Fruit fly (Drosophila melanogaster) whole organism, pupa: Measurements from ENCODE around the gene CG5167.
A peak's percentile ranks its signal among the peaks of the same experiment; 100 is the strongest.

Experiments used
- CG10348 ChIP-seq: fragments of 200-800 bp; sonication (Bioruptor generic); IDR thresholded peaks from 2 replicates; pipeline ENCODE4 v1.3.6; 2022; ENCODE audit warnings: missing biosample characterization, missing genetic modification characterization
- CG12605 ChIP-seq: fragments of 200-800 bp; sonication (Bioruptor generic); IDR thresholded peaks from 2 replicates; pipeline ENCODE4 v1.3.6; 2022; ENCODE audit warnings: missing biosample characterization, missing genetic modification characterization
- CG13204 ChIP-seq: fragments of 200-800 bp; sonication (Bioruptor generic); optimal IDR thresholded peaks from 2 replicates; lab custom pipeline; 2018; ENCODE audit warnings: missing biosample characterization, mild to moderate bottlenecking, missing genetic modification characterization, moderate library complexity
- CG14655 ChIP-seq: fragments of 200-800 bp; sonication (Bioruptor generic); optimal IDR thresholded peaks from 3 replicates; lab custom pipeline; 2017; ENCODE audit warnings: mild to moderate bottlenecking, missing biosample characterization, missing genetic modification reagents, missing genetic modification characterization
- CG15710 ChIP-seq: fragments of 200-800 bp; sonication (Bioruptor generic); optimal IDR thresholded peaks from 2 replicates; lab custom pipeline; 2018; ENCODE audit warnings: missing biosample characterization, mild to moderate bottlenecking, missing genetic modification characterization, moderate library complexity
- CG17806 ChIP-seq: fragments of 200-800 bp; sonication (Bioruptor generic); optimal IDR thresholded peaks from 2 replicates; lab custom pipeline; 2018; ENCODE audit warnings: missing biosample characterization, mild to moderate bottlenecking, missing genetic modification characterization, moderate library complexity
- CG32121 ChIP-seq: fragments of 200-800 bp; sonication (Bioruptor generic); IDR thresholded peaks from 2 replicates; pipeline ENCODE4 v1.3.6; 2022; ENCODE audit warnings: missing biosample characterization, missing genetic modification characterization
- CG34367 ChIP-seq: fragments of 200-800 bp; sonication (Bioruptor generic); optimal IDR thresholded peaks from 2 replicates; lab custom pipeline; 2018; ENCODE audit warnings: missing biosample characterization, mild to moderate bottlenecking, missing genetic modification characterization
- CG4496 ChIP-seq: fragments of 200-800 bp; sonication (Bioruptor generic); IDR thresholded peaks from 3 replicates; pipeline ENCODE4 v1.3.6; 2022; ENCODE audit warnings: missing biosample characterization, missing genetic modification characterization
- CG8159 ChIP-seq: fragments of 200-800 bp; sonication (Bioruptor generic); optimal IDR thresholded peaks from 3 replicates; lab custom pipeline; 2018; ENCODE audit warnings: missing biosample characterization, mild to moderate bottlenecking, missing genetic modification characterization, moderate library complexity
- CG8301 ChIP-seq: fragments of 200-800 bp; sonication (Bioruptor generic); optimal IDR thresholded peaks from 2 replicates; lab custom pipeline; 2018; ENCODE audit warnings: missing biosample characterization, mild to moderate bottlenecking, missing genetic modification characterization
- CG9948 ChIP-seq: fragments of 200-800 bp; sonication (Bioruptor generic); optimal IDR thresholded peaks from 2 replicates; lab custom pipeline; 2018; ENCODE audit warnings: missing biosample characterization, mild to moderate bottlenecking, missing genetic modification characterization, moderate library complexity
- D1 ChIP-seq: fragments of 200-800 bp; sonication (Bioruptor generic); optimal IDR thresholded peaks from 2 replicates; lab custom pipeline; 2018; ENCODE audit warnings: missing biosample characterization, mild to moderate bottlenecking, missing genetic modification characterization, moderate library complexity
- EcR ChIP-seq: fragments of 200-800 bp; sonication (Bioruptor generic); optimal IDR thresholded peaks from 3 replicates; lab custom pipeline; 2019; ENCODE audit warnings: missing biosample characterization, missing genetic modification characterization, mild to moderate bottlenecking, moderate library complexity, missing genetic modification reagents
- Ets98B ChIP-seq: fragments of 200-800 bp; sonication (Bioruptor generic); IDR thresholded peaks from 2 replicates; pipeline ENCODE4 v1.3.6; 2022; ENCODE audit warnings: missing biosample characterization, missing genetic modification characterization
- Pif1A ChIP-seq: fragments of 200-800 bp; sonication (Bioruptor generic); optimal IDR thresholded peaks from 3 replicates; lab custom pipeline; 2016; ENCODE audit warnings: missing biosample characterization, missing genetic modification characterization
- Pif1B ChIP-seq: fragments of 200-800 bp; sonication (Bioruptor generic); optimal IDR thresholded peaks from 3 replicates; lab custom pipeline; 2016; ENCODE audit warnings: missing biosample characterization, missing genetic modification characterization
- Snoo ChIP-seq: fragments of 200-800 bp; sonication (Bioruptor generic); optimal IDR thresholded peaks from 3 replicates; lab custom pipeline; 2017; ENCODE audit warnings: missing biosample characterization, mild to moderate bottlenecking, missing genetic modification characterization, inconsistent platforms
- fd96Ca ChIP-seq: fragments of 200-800 bp; sonication (Bioruptor generic); IDR thresholded peaks from 3 replicates; pipeline ENCODE4 v1.3.6; 2022; ENCODE audit warnings: missing biosample characterization, missing genetic modification characterization
- gl ChIP-seq: fragments of 200-800 bp; sonication (Bioruptor generic); optimal IDR thresholded peaks from 2 replicates; lab custom pipeline; 2018; ENCODE audit warnings: missing biosample characterization, mild to moderate bottlenecking, missing genetic modification characterization
- rn ChIP-seq: fragments of 200-800 bp; sonication (Bioruptor generic); IDR thresholded peaks from 2 replicates; pipeline ENCODE4 v1.3.6; 2022; ENCODE audit warnings: missing biosample characterization, missing genetic modification characterization

The CG5167 gene

DNA sequence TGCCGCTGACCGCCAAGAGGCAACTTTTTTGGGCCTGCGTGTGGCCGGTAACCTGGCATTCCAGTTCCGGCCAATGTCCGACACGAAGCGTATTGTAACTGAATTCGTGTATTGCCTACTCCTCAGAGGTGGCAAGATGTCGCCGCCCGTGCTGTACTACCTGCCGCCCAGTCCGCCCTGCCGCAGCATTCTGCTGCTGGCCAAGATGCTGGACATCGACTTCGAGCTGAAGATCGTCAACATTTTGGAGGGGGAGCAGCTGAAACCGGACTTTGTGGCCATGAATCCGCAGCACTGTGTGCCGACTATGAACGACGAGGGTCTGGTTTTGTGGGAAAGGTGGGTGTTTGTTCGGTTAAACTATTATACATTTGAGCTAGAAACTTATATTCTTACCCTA, 22.1 kb upstream of the CG5167 start:
- TF ChIP-seq CG4496 (GFP tag; lab: Robert Waterston, UW) (peak; percentile 84), Ets98B (GFP tag; lab: Robert Waterston, UW) (peak; percentile 12; the same call in 1 of the 2 replicates), Snoo (tag; lab: Kevin White, UChicago) (no peak)

DNA sequence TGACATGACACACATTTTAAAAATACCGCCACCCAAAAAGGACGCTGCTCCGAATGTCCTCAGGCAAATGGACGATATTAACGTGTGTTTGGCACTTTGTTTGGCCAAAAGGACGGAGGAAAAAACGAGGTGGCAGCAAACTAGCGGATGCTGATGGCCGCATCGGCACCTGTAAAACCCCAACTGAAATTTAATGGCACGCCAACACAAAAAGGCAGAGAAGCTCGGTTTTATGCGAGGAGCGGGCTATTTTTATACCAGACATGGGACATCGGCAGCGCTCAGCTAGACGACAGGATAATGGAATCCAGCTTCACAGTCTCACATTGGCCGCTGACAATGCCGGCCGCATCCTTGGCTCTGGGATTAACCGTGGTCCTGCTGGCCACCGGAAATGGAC, 20.4 kb upstream of the CG5167 start, which contains the start of gene Sol1:
Sol1 (plus strand) TSS at position 301 of the 400 bp plus-strand sequence.
- TF ChIP-seq Ets98B (GFP tag; lab: Robert Waterston, UW) (no peak), CG13204 (no peak), Snoo (tag; lab: Kevin White, UChicago) (no peak), CG8159 (tag; lab: Kevin White, UChicago) (no peak), Pif1B (GFP tag; lab: Kevin White, UChicago) (no peak), EcR (no peak), CG32121 (GFP tag; lab: Robert Waterston, UW) (no peak), CG10348 (no peak), CG17806 (tag; lab: Kevin White, UChicago) (no peak)

DNA sequence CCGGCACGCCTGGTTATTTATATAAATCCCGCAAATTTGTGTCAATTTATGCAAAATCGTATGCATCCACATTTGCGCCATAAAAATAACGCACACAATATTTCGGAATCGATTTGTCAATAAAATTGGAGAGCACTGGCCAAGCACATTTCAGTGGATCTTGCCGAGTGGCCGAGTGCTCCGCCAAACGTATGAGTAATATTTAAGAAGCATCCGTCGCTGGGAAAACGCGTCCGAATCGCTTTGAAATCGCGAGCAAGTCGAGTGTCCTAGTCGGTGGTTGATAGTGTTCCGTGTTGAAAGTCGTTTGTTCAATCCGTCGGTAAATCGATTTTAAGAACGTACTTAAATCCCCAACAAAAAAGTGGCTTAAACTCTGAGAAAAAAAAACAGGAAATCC, 19.4 kb upstream of the CG5167 start, which contains the start of gene CG33098:
CG33098 (plus strand) TSS at position 224 of the 400 bp plus-strand sequence.
- TF ChIP-seq CG4496 (GFP tag; lab: Robert Waterston, UW) = no peak
- TF ChIP-seq Ets98B (GFP tag; lab: Robert Waterston, UW) = no peak
- TF ChIP-seq Pif1B (GFP tag; lab: Kevin White, UChicago) = no peak
- no peak for TF ChIP-seq CG9948 (tag; lab: Kevin White, UChicago)
- TF ChIP-seq CG34367 = no peak
- no peak for TF ChIP-seq D1 (tag; lab: Kevin White, UChicago)
- no peak for TF ChIP-seq CG17806 (tag; lab: Kevin White, UChicago)
- no peak for TF ChIP-seq CG15710 (tag; lab: Kevin White, UChicago)
- TF ChIP-seq CG14655 (GFP tag; lab: Kevin White, UChicago) = no peak
- no peak for TF ChIP-seq CG8301
- TF ChIP-seq rn (GFP tag; lab: Robert Waterston, UW) = no peak
- TF ChIP-seq CG12605 (GFP tag; lab: Robert Waterston, UW) = no peak
- no peak for TF ChIP-seq CG10348
- TF ChIP-seq Pif1A (GFP tag; lab: Kevin White, UChicago) = no peak
- TF ChIP-seq CG13204 = no peak

DNA sequence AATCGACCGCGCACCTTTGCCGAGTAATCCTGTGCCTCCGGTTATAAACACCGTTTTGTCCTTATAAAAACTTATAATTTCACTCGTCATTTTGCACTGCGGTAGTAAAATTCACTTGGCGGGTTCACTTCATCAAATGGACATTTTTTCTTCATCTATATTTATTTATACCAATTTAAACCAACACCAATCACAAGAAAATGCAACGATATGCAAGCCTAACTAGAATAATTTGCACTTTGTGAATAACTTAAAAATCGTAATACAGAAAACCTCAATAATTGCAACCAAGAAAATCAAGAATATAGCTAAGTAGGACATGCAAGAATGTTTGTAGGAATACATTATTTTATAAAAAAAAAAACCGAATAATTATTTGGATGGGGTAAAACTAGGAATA, 10.5 kb upstream of the CG5167 start, which contains the start of the genes CG10096 and CG10097:
CG10096 (minus strand) TSS at position 101 of the 400 bp plus-strand sequence.
CG10097 (minus strand) TSS at position 101 of the 400 bp plus-strand sequence.
- TF ChIP-seq CG13204 (no peak), CG12605 (GFP tag; lab: Robert Waterston, UW) (no peak), CG14655 (GFP tag; lab: Kevin White, UChicago) (no peak), Pif1B (GFP tag; lab: Kevin White, UChicago) (no peak)

DNA sequence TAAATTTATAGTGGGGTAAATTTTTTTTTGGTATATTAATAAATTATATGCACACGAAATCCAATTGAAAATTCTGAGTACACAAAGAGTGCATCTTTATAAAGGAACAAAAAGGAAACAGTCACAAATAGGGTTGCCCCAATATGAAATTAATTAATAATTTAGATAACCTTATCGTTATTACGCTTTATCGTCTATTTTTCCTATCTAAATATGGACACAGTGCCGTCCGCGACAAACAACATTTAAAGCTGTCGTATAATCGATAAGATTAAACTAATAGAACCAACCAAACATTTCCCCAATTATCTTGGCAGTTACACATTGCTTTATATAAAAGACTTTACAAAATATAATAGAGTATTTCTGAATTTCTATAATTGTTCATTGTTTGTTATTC, 8.3 kb upstream of the CG5167 start:
- TF ChIP-seq Pif1A (GFP tag; lab: Kevin White, UChicago) = no peak
- TF ChIP-seq D1 (tag; lab: Kevin White, UChicago) = no peak
- TF ChIP-seq Snoo (tag; lab: Kevin White, UChicago) = no peak
- no peak for TF ChIP-seq CG13204
- no peak for TF ChIP-seq CG4496 (GFP tag; lab: Robert Waterston, UW)
- no peak for TF ChIP-seq CG14655 (GFP tag; lab: Kevin White, UChicago)
- TF ChIP-seq CG12605 (GFP tag; lab: Robert Waterston, UW) = no peak
- TF ChIP-seq CG32121 (GFP tag; lab: Robert Waterston, UW) = no peak
- no peak for TF ChIP-seq CG10348
- TF ChIP-seq CG34367 = no peak
- TF ChIP-seq Ets98B (GFP tag; lab: Robert Waterston, UW) = no peak
- TF ChIP-seq CG9948 (tag; lab: Kevin White, UChicago) = no peak
- TF ChIP-seq rn (GFP tag; lab: Robert Waterston, UW) = no peak
- no peak for TF ChIP-seq CG8301
- TF ChIP-seq CG17806 (tag; lab: Kevin White, UChicago) = no peak
- no peak for TF ChIP-seq Pif1B (GFP tag; lab: Kevin White, UChicago)
- no peak for TF ChIP-seq gl (tag; lab: Kevin White, UChicago)

DNA sequence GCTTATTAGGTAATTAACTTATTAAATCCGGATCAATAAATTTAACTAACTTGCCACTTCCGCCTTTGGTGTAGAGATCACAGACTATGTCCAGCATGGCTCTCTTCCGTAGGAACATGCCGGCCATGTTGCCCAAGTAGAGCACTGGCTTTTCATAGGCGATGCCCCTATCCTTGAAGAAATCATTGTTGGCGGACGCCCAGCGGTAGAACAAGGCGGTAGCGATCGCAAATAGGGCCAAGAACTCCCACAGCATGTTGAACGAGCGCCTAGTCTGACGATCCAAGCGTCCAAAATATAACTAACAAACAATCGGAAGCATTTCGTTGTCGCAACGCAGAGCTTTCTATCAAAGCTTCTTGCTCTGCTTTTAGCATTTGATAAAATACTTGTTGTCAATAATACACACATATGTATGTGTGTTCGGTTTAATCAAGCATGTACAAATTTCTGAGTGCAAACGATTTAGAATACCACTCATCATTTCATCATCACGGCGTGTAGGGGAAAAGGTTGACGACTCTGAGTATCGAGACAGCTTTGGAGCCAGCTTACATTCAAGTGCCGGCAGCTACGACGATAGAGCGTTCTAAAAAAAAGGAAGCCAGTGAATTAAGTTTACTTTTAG, 7.6 kb upstream of the CG5167 start, which contains the start of gene Cyp9f3:
Cyp9f3 (minus strand) TSS at position 310 of the 628 bp plus-strand sequence.
- TF ChIP-seq fd96Ca (GFP tag; lab: Robert Waterston, UW) = no peak

DNA sequence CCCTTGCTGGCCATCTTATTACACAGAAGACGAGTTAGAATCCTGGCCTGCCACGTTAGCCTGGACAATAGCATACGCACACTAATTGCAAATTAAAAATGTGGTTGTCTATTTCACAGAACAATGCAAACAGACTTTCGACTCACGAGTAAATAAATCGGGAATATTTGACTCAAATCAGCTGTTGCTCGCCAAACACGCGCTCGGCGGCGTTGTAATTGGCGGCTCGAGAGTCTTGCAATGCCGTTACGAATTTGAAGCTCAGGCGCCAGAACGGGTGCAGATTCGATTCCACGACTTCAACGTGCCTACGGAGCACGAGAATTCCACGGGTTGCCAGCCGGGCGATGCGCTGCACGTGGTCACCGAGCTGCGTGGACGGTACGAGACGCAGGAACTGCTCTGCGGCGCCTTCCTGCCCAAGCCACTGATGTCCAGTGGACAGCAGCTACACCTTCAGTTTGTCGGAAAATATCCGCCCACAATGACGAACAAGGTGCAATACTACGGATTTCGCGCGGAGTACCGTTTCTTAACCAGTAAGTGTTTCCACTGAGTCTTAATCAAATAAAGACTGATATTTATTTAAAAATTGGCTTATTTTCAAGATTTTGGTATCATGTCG, 4.5 kb upstream of the CG5167 start, which contains the start of gene DNAlig3:
DNAlig3 (minus strand) TSS at position 168 of the 625 bp plus-strand sequence.
- TF ChIP-seq Snoo (tag; lab: Kevin White, UChicago) = no peak
- TF ChIP-seq CG12605 (GFP tag; lab: Robert Waterston, UW) = peak; percentile 35; the same call in 1 of the 2 replicates
- TF ChIP-seq, all 21 proteins: peak for 1
